Fruit fly (Drosophila melanogaster) whole organism, embryonic: ENCODE results near the gene CG31807.

ENCODE experiments used
- Atf6 ChIP-seq: fragments of 200-800 bp; sonication (Bioruptor generic); IDR thresholded peaks from 2 replicates; pipeline ENCODE4 v1.3.6; 2022; ENCODE audit warnings: missing biosample characterization, missing genetic modification characterization
- CG12299 ChIP-seq: fragments of 200-800 bp; sonication (Bioruptor generic); optimal IDR thresholded peaks from 2 replicates; lab custom pipeline; 2018; ENCODE audit warnings: missing biosample characterization, mild to moderate bottlenecking, missing genetic modification characterization
- CG13123 ChIP-seq: fragments of 200-800 bp; sonication (Bioruptor generic); optimal IDR thresholded peaks from 2 replicates; lab custom pipeline; 2016; ENCODE audit warnings: missing biosample characterization, missing genetic modification characterization
- CG13287 ChIP-seq: fragments of 200-800 bp; sonication (Bioruptor generic); IDR thresholded peaks from 2 replicates; pipeline ENCODE4 v1.3.6; 2022; ENCODE audit warnings: missing biosample characterization, missing genetic modification characterization; ENCODE audit not compliant: partially characterized antibody
- CG14014 ChIP-seq: fragments of 200-800 bp; sonication (Bioruptor generic); IDR thresholded peaks from 2 replicates; pipeline ENCODE4 v1.3.6; 2022; ENCODE audit warnings: missing biosample characterization, missing genetic modification characterization
- CG15514 ChIP-seq: fragments of 200-800 bp; sonication (Bioruptor generic); optimal IDR thresholded peaks from 3 replicates; lab custom pipeline; 2017; ENCODE audit warnings: missing biosample characterization, missing genetic modification characterization, mild to moderate bottlenecking, moderate library complexity, missing genetic modification reagents
- CG17912 ChIP-seq: fragments of 200-800 bp; sonication (Bioruptor generic); optimal IDR thresholded peaks from 2 replicates; lab custom pipeline; 2018; ENCODE audit warnings: missing biosample characterization, mild to moderate bottlenecking, missing genetic modification characterization
- CG32532 ChIP-seq: fragments of 200-800 bp; sonication (Bioruptor generic); IDR thresholded peaks from 2 replicates; pipeline ENCODE4 v1.3.6; 2022; ENCODE audit warnings: missing biosample characterization, missing genetic modification characterization
- CG33557 ChIP-seq: fragments of 200-800 bp; sonication (Bioruptor generic); optimal IDR thresholded peaks from 2 replicates; lab custom pipeline; 2019; ENCODE audit warnings: missing biosample characterization, mild to moderate bottlenecking, missing genetic modification characterization, moderate library complexity
- CG6272 ChIP-seq: fragments of 200-800 bp; sonication (Bioruptor generic); IDR thresholded peaks from 2 replicates; pipeline ENCODE4 v1.3.6; 2022; ENCODE audit warnings: missing biosample characterization, missing genetic modification characterization
- CG6854 ChIP-seq: fragments of 200-800 bp; sonication (Bioruptor generic); optimal IDR thresholded peaks from 3 replicates; lab custom pipeline; 2017; ENCODE audit warnings: missing biosample characterization, mild to moderate bottlenecking, missing genetic modification characterization
- CG7357 ChIP-seq: fragments of 200-800 bp; sonication (Bioruptor generic); IDR thresholded peaks from 3 replicates; pipeline ENCODE4 v1.3.6; 2022; ENCODE audit warnings: missing biosample characterization, missing genetic modification characterization
- CG7556 ChIP-seq: fragments of 200-800 bp; sonication (Bioruptor generic); optimal IDR thresholded peaks from 2 replicates; lab custom pipeline; 2017; ENCODE audit warnings: missing biosample characterization, mild to moderate bottlenecking, missing genetic modification characterization
- CG7963 ChIP-seq: fragments of 200-800 bp; sonication (Bioruptor generic); IDR thresholded peaks from 3 replicates; pipeline ENCODE4 v1.3.6; 2022; ENCODE audit warnings: missing biosample characterization, missing genetic modification characterization; ENCODE audit not compliant: partially characterized antibody
- Dref ChIP-seq: fragments of 200-800 bp; sonication (Bioruptor generic); IDR thresholded peaks from 2 replicates; pipeline ENCODE4 v1.3.6; 2022; ENCODE audit warnings: missing biosample characterization, missing genetic modification characterization
- E2f1 ChIP-seq: fragments of 200-800 bp; sonication (Bioruptor generic); IDR thresholded peaks from 2 replicates; pipeline ENCODE4 v1.3.6; 2022; ENCODE audit warnings: missing biosample characterization, missing genetic modification characterization
- E2f2 ChIP-seq: fragments of 200-800 bp; sonication (Bioruptor generic); IDR thresholded peaks from 2 replicates; pipeline ENCODE4 v1.3.6; 2022; ENCODE audit warnings: missing biosample characterization, missing genetic modification characterization
- Fer2 ChIP-seq: fragments of 200-800 bp; sonication (Bioruptor generic); optimal IDR thresholded peaks from 2 replicates; lab custom pipeline; 2018; ENCODE audit warnings: missing biosample characterization, mild to moderate bottlenecking, missing genetic modification characterization, moderate library complexity
- Hr39 ChIP-seq: fragments of >200 bp; optimal IDR thresholded peaks from 2 replicates; lab custom pipeline; 2017
- Hr51 ChIP-seq, 2 experiments: fragments of 200-800 bp; sonication (Bioruptor generic); optimal IDR thresholded peaks; 2 replicates in 1 of 2; 3 replicates in 1 of 2; lab custom pipeline; 2016 to 2018; ENCODE audit warnings: missing biosample characterization in 2 of 2, missing genetic modification characterization in 2 of 2, mild to moderate bottlenecking in 1 of 2, moderate library complexity in 1 of 2
- Optix ChIP-seq: fragments of 200-800 bp; sonication (Bioruptor generic); IDR thresholded peaks from 3 replicates; pipeline ENCODE4 v1.3.6; 2022; ENCODE audit warnings: missing biosample characterization, missing genetic modification characterization
- Sox102F ChIP-seq: fragments of 200-800 bp; sonication (Bioruptor generic); optimal IDR thresholded peaks from 2 replicates; lab custom pipeline; 2018; ENCODE audit warnings: missing biosample characterization, mild to moderate bottlenecking, missing genetic modification characterization, moderate library complexity
- Trl ChIP-seq, 3 experiments: fragments of >200 bp in 2 of 3; fragments of 200-800 bp in 1 of 3; sonication (Bioruptor generic) in 1 of 3; optimal IDR thresholded peaks; 2 replicates in 1 of 3; 3 replicates in 2 of 3; lab custom pipeline; 2016 to 2017; ENCODE audit warnings: missing biosample characterization in 1 of 3, missing genetic modification characterization in 1 of 3
- abd-A ChIP-seq: fragments of 200-800 bp; sonication (Bioruptor generic); optimal IDR thresholded peaks from 3 replicates; lab custom pipeline; 2019; ENCODE audit warnings: missing biosample characterization, mild to moderate bottlenecking, missing genetic modification characterization, moderate library complexity
- ara ChIP-seq: fragments of 200-800 bp; sonication (Bioruptor generic); IDR thresholded peaks from 2 replicates; pipeline ENCODE4 v1.3.6; 2022; ENCODE audit warnings: missing biosample characterization, missing genetic modification characterization
- ash1 ChIP-seq: fragments of 200-800 bp; sonication (Bioruptor generic); optimal IDR thresholded peaks from 2 replicates; lab custom pipeline; 2018; ENCODE audit warnings: missing biosample characterization, mild to moderate bottlenecking, missing genetic modification characterization
- az2 ChIP-seq: fragments of 200-800 bp; sonication (Bioruptor generic); optimal IDR thresholded peaks from 3 replicates; lab custom pipeline; 2016; ENCODE audit warnings: missing biosample characterization, missing genetic modification characterization
- br ChIP-seq: fragments of >200 bp; optimal IDR thresholded peaks from 2 replicates; lab custom pipeline; 2017
- chm ChIP-seq: fragments of 200-800 bp; sonication (Bioruptor generic); IDR thresholded peaks from 2 replicates; pipeline ENCODE4 v1.3.6; 2022; ENCODE audit warnings: missing biosample characterization, missing genetic modification characterization
- disco-r ChIP-seq: fragments of 200-800 bp; sonication (Bioruptor generic); optimal IDR thresholded peaks from 2 replicates; lab custom pipeline; 2016; ENCODE audit warnings: missing biosample characterization, missing genetic modification characterization
- eve ChIP-seq, 2 experiments: fragments of >200 bp; optimal IDR thresholded peaks; 2 replicates each; lab custom pipeline; 2017; ENCODE audit warnings: missing biosample characterization in 2 of 2, missing genetic modification characterization in 2 of 2
- eyg ChIP-seq: fragments of 200-800 bp; sonication (Bioruptor generic); optimal IDR thresholded peaks from 3 replicates; lab custom pipeline; 2016; ENCODE audit warnings: missing biosample characterization, missing genetic modification characterization
- gem ChIP-seq: fragments of 200-800 bp; sonication (Bioruptor generic); optimal IDR thresholded peaks from 2 replicates; lab custom pipeline; 2019; ENCODE audit warnings: missing biosample characterization, mild to moderate bottlenecking, missing genetic modification characterization, moderate library complexity
- hbn ChIP-seq: fragments of 200-800 bp; sonication (Bioruptor generic); IDR thresholded peaks from 2 replicates; pipeline ENCODE4 v1.3.6; 2022; ENCODE audit warnings: missing biosample characterization, missing genetic modification characterization; ENCODE audit not compliant: partially characterized antibody
- hkb ChIP-seq, 2 experiments: fragments of 200-800 bp in 1 of 2; fragments of >200 bp in 1 of 2; sonication (Bioruptor generic) in 1 of 2; IDR thresholded peaks in 1 of 2; optimal IDR thresholded peaks in 1 of 2; 2 replicates each; pipeline versions ENCODE4 v1.3.6 to Lab custom; 2017 to 2022; ENCODE audit warnings: missing biosample characterization in 1 of 2, missing genetic modification characterization in 1 of 2
- lola ChIP-seq, 3 experiments: fragments of >200 bp in 2 of 3; fragments of 200-800 bp in 1 of 3; sonication (Bioruptor generic) in 1 of 3; optimal IDR thresholded peaks; 2 replicates each; lab custom pipeline; 2017 to 2019; ENCODE audit warnings: missing biosample characterization in 3 of 3, missing genetic modification characterization in 3 of 3, mild to moderate bottlenecking in 1 of 3, moderate library complexity in 1 of 3
- mam ChIP-seq: fragments of 200-800 bp; sonication (Bioruptor generic); optimal IDR thresholded peaks from 3 replicates; lab custom pipeline; 2016; ENCODE audit warnings: missing biosample characterization, missing genetic modification characterization
- mirr ChIP-seq: fragments of 200-800 bp; sonication (Bioruptor generic); optimal IDR thresholded peaks from 3 replicates; lab custom pipeline; 2018; ENCODE audit warnings: missing biosample characterization, mild to moderate bottlenecking, missing genetic modification characterization
- nmo ChIP-seq: fragments of 200-800 bp; sonication (Bioruptor generic); optimal IDR thresholded peaks from 2 replicates; lab custom pipeline; 2018; ENCODE audit warnings: missing biosample characterization, mild to moderate bottlenecking, missing genetic modification characterization, moderate library complexity
- oc ChIP-seq: fragments of 200-800 bp; sonication (Bioruptor generic); optimal IDR thresholded peaks from 2 replicates; lab custom pipeline; 2018; ENCODE audit warnings: missing biosample characterization, mild to moderate bottlenecking, missing genetic modification characterization, moderate library complexity
- org-1 ChIP-seq: fragments of 200-800 bp; sonication (Bioruptor generic); optimal IDR thresholded peaks from 2 replicates; lab custom pipeline; 2017; ENCODE audit warnings: missing biosample characterization, missing genetic modification characterization
- otp ChIP-seq: fragments of 200-800 bp; sonication (Bioruptor generic); IDR thresholded peaks from 3 replicates; pipeline ENCODE4, ENCODE4 v1.3.6; 2022; ENCODE audit warnings: missing biosample characterization, missing genetic modification characterization
- pita ChIP-seq: fragments of 200-800 bp; sonication (Bioruptor generic); optimal IDR thresholded peaks from 2 replicates; lab custom pipeline; 2017; ENCODE audit warnings: missing biosample characterization, mild to moderate bottlenecking, missing genetic modification characterization
- run ChIP-seq: fragments of 200-800 bp; sonication (Bioruptor generic); optimal IDR thresholded peaks from 3 replicates; lab custom pipeline; 2018; ENCODE audit warnings: missing biosample characterization, mild to moderate bottlenecking, missing genetic modification characterization
- sens ChIP-seq: fragments of 200-800 bp; sonication (Bioruptor generic); peaks from one replicate; lab custom pipeline; 2016; ENCODE audit warnings: missing biosample characterization, missing genetic modification characterization
- shn ChIP-seq: fragments of 200-800 bp; sonication (Bioruptor generic); optimal IDR thresholded peaks from 3 replicates; lab custom pipeline; 2016; ENCODE audit warnings: missing biosample characterization, missing genetic modification characterization
- sug ChIP-seq: fragments of 200-800 bp; optimal IDR thresholded peaks from 2 replicates; lab custom pipeline; 2019; ENCODE audit warnings: missing biosample characterization, mild to moderate bottlenecking, missing genetic modification characterization, moderate library complexity
- tap ChIP-seq: fragments of 200-800 bp; optimal IDR thresholded peaks from 3 replicates; lab custom pipeline; 2019; ENCODE audit warnings: missing biosample characterization, mild to moderate bottlenecking, missing genetic modification characterization, moderate library complexity
- tgo ChIP-seq: fragments of 200-800 bp; sonication (Bioruptor generic); IDR thresholded peaks from 3 replicates; pipeline ENCODE4 v1.3.6; 2022; ENCODE audit warnings: missing biosample characterization, missing genetic modification characterization
- usp ChIP-seq: fragments of >200 bp; optimal IDR thresholded peaks from 2 replicates; lab custom pipeline; 2017; ENCODE audit warnings: missing biosample characterization, missing genetic modification characterization
- yki ChIP-seq: fragments of >200 bp; optimal IDR thresholded peaks from 3 replicates; lab custom pipeline; 2018
- zfh1 ChIP-seq: fragments of 200-800 bp; sonication (Bioruptor generic); IDR thresholded peaks from 3 replicates; pipeline ENCODE4 v1.3.6; 2022; ENCODE audit warnings: missing biosample characterization, missing genetic modification characterization

The CG31807 gene

dm6 chr2L:16703753-16704152 lies 19.9 kb upstream of the CG31807 start (continued):
- peak; percentile 19 for TF ChIP-seq CG7556 (GFP tag; lab: Kevin White, UChicago)
- TF ChIP-seq hkb (optimal IDR thresholded peaks at IDR 0.05; lab: Kevin White, UChicago) = no peak
- TF ChIP-seq hkb (GFP tag; IDR thresholded peaks at IDR 0.05; lab: Robert Waterston, UW) = peak; percentile 69
- TF ChIP-seq mam (GFP tag; lab: Kevin White, UChicago) = peak; percentile 64
- no peak for TF ChIP-seq chm (GFP tag; lab: Robert Waterston, UW)
- TF ChIP-seq tap (tag; lab: Kevin White, UChicago) = no peak
- TF ChIP-seq oc (tag; lab: Kevin White, UChicago) = no peak
- peak; percentile 83 for TF ChIP-seq E2f2
- TF ChIP-seq CG17912 (GFP tag; lab: Kevin White, UChicago) = no peak
- no peak for TF ChIP-seq Trl (optimal IDR thresholded peaks at IDR 0.05; lab: Kevin White, UChicago)
- TF ChIP-seq Trl (GFP tag; optimal IDR thresholded peaks at IDR 0.05; lab: Kevin White, UChicago) = no peak
- TF ChIP-seq gem (tag; lab: Kevin White, UChicago) = peak; percentile 70
- TF ChIP-seq Hr51 (GFP tag; optimal IDR thresholded peaks at IDR 0.05; lab: Kevin White, UChicago) = peak in 1 of 2 experiments; percentile 28
- peak; percentile 11 for TF ChIP-seq CG12299 (tag; lab: Kevin White, UChicago)
- TF ChIP-seq nmo (GFP tag; lab: Kevin White, UChicago) = peak; percentile 37
- TF ChIP-seq Hr39 (lab: Kevin White, UChicago) = no peak
- no peak for TF ChIP-seq CG13287 (GFP tag; lab: Robert Waterston, UW)
- TF ChIP-seq CG7357 (GFP tag; lab: Robert Waterston, UW) = no peak
- TF ChIP-seq mirr (GFP tag; lab: Kevin White, UChicago) = no peak
- no peak for TF ChIP-seq br (lab: Kevin White, UChicago)
- TF ChIP-seq CG7963 (GFP tag; lab: Robert Waterston, UW) = no peak
- no peak for TF ChIP-seq CG32532 (GFP tag; lab: Robert Waterston, UW)
- no peak for TF ChIP-seq CG6272
- no peak for TF ChIP-seq Fer2 (tag; lab: Kevin White, UChicago)
- peak; percentile 1 for TF ChIP-seq CG33557
- no peak for TF ChIP-seq CG6854 (GFP tag; lab: Kevin White, UChicago)
- peak; percentile 21; the same call in 1 of the 2 replicates for TF ChIP-seq CG14014 (GFP tag; lab: Robert Waterston, UW)
- no peak for TF ChIP-seq lola (GFP tag; optimal IDR thresholded peaks at IDR 0.05; lab: Kevin White, UChicago)
- TF ChIP-seq Optix (GFP tag; lab: Robert Waterston, UW) = no peak
- TF ChIP-seq hbn (GFP tag; lab: Robert Waterston, UW) = no peak; the same call in 1 of the 2 replicates
- TF ChIP-seq sens (GFP tag; lab: Kevin White, UChicago) = peak; percentile 91
- TF ChIP-seq eve (GFP tag; optimal IDR thresholded peaks at IDR 0.05; lab: Kevin White, UChicago) = no peak
- no peak for TF ChIP-seq usp (GFP tag; lab: Kevin White, UChicago)
- no peak for TF ChIP-seq CG13123
- no peak for TF ChIP-seq yki
- TF ChIP-seq zfh1 (GFP tag; lab: Robert Waterston, UW) = peak; percentile 59; the same call in 2 of the 3 replicates
- no peak for TF ChIP-seq abd-A (tag; lab: Kevin White, UChicago)
- TF ChIP-seq az2 (GFP tag; lab: Kevin White, UChicago) = peak; percentile 31
- TF ChIP-seq ara (GFP tag; lab: Robert Waterston, UW) = no peak
- no peak for TF ChIP-seq ash1
- TF ChIP-seq eyg = no peak
- TF ChIP-seq shn (GFP tag; lab: Kevin White, UChicago) = no peak
- TF ChIP-seq pita (GFP tag; lab: Kevin White, UChicago) = no peak
- no peak for TF ChIP-seq otp (GFP tag; lab: Robert Waterston, UW)
- peak; percentile 59 for TF ChIP-seq Dref (GFP tag; lab: Robert Waterston, UW)
- TF ChIP-seq disco-r = no peak
- TF ChIP-seq Atf6 (GFP tag; lab: Robert Waterston, UW) = peak; percentile 44; the same call in 1 of the 2 replicates
- TF ChIP-seq Sox102F = no peak
- TF ChIP-seq sug (tag; lab: Kevin White, UChicago) = peak; percentile 44
- no peak; the same call in 2 of the 3 replicates for TF ChIP-seq tgo
- no peak for TF ChIP-seq run (tag; lab: Kevin White, UChicago)
- TF ChIP-seq CG15514 (GFP tag; lab: Kevin White, UChicago) = no peak
- no peak for TF ChIP-seq E2f1
- no peak for TF ChIP-seq org-1 (GFP tag; lab: Kevin White, UChicago)
